Worm (Caenorhabditis elegans) whole organism, L3 larva: ENCODE data around the gene T10C6.15.

ENCODE experiments used
- R02D3.7 ChIP-seq: fragments of 150-350 bp; optimal IDR thresholded peaks from 2 replicates; lab custom pipeline; 2014; ENCODE audit warnings: missing biosample characterization, missing genetic modification characterization
- ZK546.5 ChIP-seq: sonication (generic microtip); optimal IDR thresholded peaks from 2 replicates; lab custom pipeline; 2017; ENCODE audit warnings: missing biosample characterization, missing genetic modification characterization
- aly-2 ChIP-seq: fragments of 150-350 bp; optimal IDR thresholded peaks from 2 replicates; lab custom pipeline; 2014; ENCODE audit warnings: missing biosample characterization, missing genetic modification characterization
- ama-1 ChIP-seq: fragments of 150-350 bp; optimal IDR thresholded peaks from 2 replicates; lab custom pipeline; 2018
- ceh-82 ChIP-seq: fragments of 150-350 bp; optimal IDR thresholded peaks from 2 replicates; lab custom pipeline; 2014; ENCODE audit warnings: missing biosample characterization, missing genetic modification characterization
- ceh-9 ChIP-seq: sonication (generic microtip); optimal IDR thresholded peaks from 2 replicates; lab custom pipeline; 2018; ENCODE audit warnings: missing biosample characterization, missing genetic modification characterization
- egl-27 ChIP-seq: sonication (generic microtip); optimal IDR thresholded peaks from 4 replicates; lab custom pipeline; 2017; ENCODE audit warnings: missing biosample characterization, missing genetic modification reagents, missing genetic modification characterization
- egl-5 ChIP-seq: fragments of 150-350 bp; optimal IDR thresholded peaks from 2 replicates; lab custom pipeline; 2017; ENCODE audit warnings: missing biosample characterization, missing genetic modification reagents, missing genetic modification characterization, inconsistent platforms
- elt-1 ChIP-seq: fragments of 150-350 bp; optimal IDR thresholded peaks from 2 replicates; lab custom pipeline; 2014; ENCODE audit warnings: missing biosample characterization, missing genetic modification characterization
- elt-2 ChIP-seq: sonication (generic microtip); optimal IDR thresholded peaks from 2 replicates; lab custom pipeline; 2016; ENCODE audit warnings: missing genetic modification reagents, mild to moderate bottlenecking, missing genetic modification characterization, missing compliant biosample characterization
- eor-1 ChIP-seq, 2 experiments: fragments of 150-350 bp; optimal IDR thresholded peaks; 2 replicates each; lab custom pipeline; 2014 to 2018; ENCODE audit warnings: missing biosample characterization in 2 of 2, missing genetic modification characterization in 2 of 2
- fkh-2 ChIP-seq: fragments of 150-350 bp; optimal IDR thresholded peaks from 2 replicates; lab custom pipeline; 2014; ENCODE audit warnings: missing biosample characterization, missing genetic modification reagents, missing genetic modification characterization
- hmg-11 ChIP-seq: sonication (generic microtip); optimal IDR thresholded peaks from 2 replicates; lab custom pipeline; 2016; ENCODE audit warnings: missing genetic modification characterization, missing compliant biosample characterization
- jun-1 ChIP-seq: fragments of 150-350 bp; optimal IDR thresholded peaks from 2 replicates; lab custom pipeline; 2014; ENCODE audit warnings: missing biosample characterization, missing genetic modification reagents, missing genetic modification characterization
- lin-39 ChIP-seq: fragments of 150-350 bp; optimal IDR thresholded peaks from 2 replicates; lab custom pipeline; 2018; ENCODE audit warnings: missing biosample characterization, missing genetic modification reagents, missing genetic modification characterization
- mdl-1 ChIP-seq: fragments of 150-350 bp; optimal IDR thresholded peaks from 2 replicates; lab custom pipeline; 2014; ENCODE audit warnings: missing biosample characterization, missing genetic modification characterization
- mml-1 ChIP-seq: fragments of 150-350 bp; sonication (generic microtip); optimal IDR thresholded peaks from 3 replicates; lab custom pipeline; 2014; ENCODE audit warnings: missing biosample characterization, missing genetic modification characterization
- nhr-11 ChIP-seq: fragments of 150-350 bp; optimal IDR thresholded peaks from 2 replicates; lab custom pipeline; 2014; ENCODE audit warnings: missing biosample characterization, missing genetic modification characterization
- nhr-23 ChIP-seq: fragments of 150-350 bp; optimal IDR thresholded peaks from 2 replicates; lab custom pipeline; 2014; ENCODE audit warnings: missing biosample characterization, missing genetic modification reagents, missing genetic modification characterization
- nhr-237 ChIP-seq: fragments of 150-350 bp; optimal IDR thresholded peaks from 2 replicates; lab custom pipeline; 2014; ENCODE audit warnings: missing biosample characterization, missing genetic modification characterization
- nhr-25 ChIP-seq: sonication (generic microtip); optimal IDR thresholded peaks from 2 replicates; lab custom pipeline; 2017; ENCODE audit warnings: missing biosample characterization, missing genetic modification characterization
- nhr-28 ChIP-seq: fragments of 150-350 bp; optimal IDR thresholded peaks from 2 replicates; lab custom pipeline; 2014; ENCODE audit warnings: missing biosample characterization, missing genetic modification characterization
- nhr-43 ChIP-seq: sonication (generic microtip); optimal IDR thresholded peaks from 2 replicates; lab custom pipeline; 2016; ENCODE audit warnings: mild to moderate bottlenecking, missing genetic modification characterization, missing compliant biosample characterization; ENCODE audit not compliant: poor library complexity, severe bottlenecking
- nhr-76 ChIP-seq: fragments of 150-350 bp; sonication (generic microtip); optimal IDR thresholded peaks from 5 replicates; lab custom pipeline; 2014; ENCODE audit warnings: missing biosample characterization, missing genetic modification characterization
- nhr-77 ChIP-seq: fragments of 150-350 bp; optimal IDR thresholded peaks from 2 replicates; lab custom pipeline; 2014; ENCODE audit warnings: missing biosample characterization, missing genetic modification characterization
- pha-4 ChIP-seq: fragments of 150-350 bp; optimal IDR thresholded peaks from 2 replicates; lab custom pipeline; 2014; ENCODE audit warnings: missing biosample characterization, missing genetic modification reagents, missing genetic modification characterization
- pqm-1 ChIP-seq: fragments of 150-350 bp; optimal IDR thresholded peaks from 2 replicates; lab custom pipeline; 2017; ENCODE audit warnings: missing biosample characterization, missing genetic modification characterization, inconsistent platforms
- sea-2 ChIP-seq: fragments of 150-350 bp; sonication (generic microtip); optimal IDR thresholded peaks from 4 replicates; lab custom pipeline; 2014; ENCODE audit warnings: missing biosample characterization, missing genetic modification reagents, missing genetic modification characterization
- skn-1 ChIP-seq: fragments of 150-350 bp; optimal IDR thresholded peaks from 2 replicates; lab custom pipeline; 2014; ENCODE audit warnings: missing biosample characterization, missing genetic modification characterization
- snpc-4 ChIP-seq: fragments of 150-350 bp; optimal IDR thresholded peaks from 2 replicates; lab custom pipeline; 2014; ENCODE audit warnings: missing biosample characterization, missing genetic modification characterization
- unc-62 ChIP-seq: fragments of 150-350 bp; sonication (generic microtip); optimal IDR thresholded peaks from 4 replicates; lab custom pipeline; 2014; ENCODE audit warnings: missing biosample characterization, missing genetic modification reagents, missing genetic modification characterization
- ztf-11 ChIP-seq: fragments of 150-350 bp; optimal IDR thresholded peaks from 2 replicates; lab custom pipeline; 2014; ENCODE audit warnings: missing biosample characterization, missing genetic modification characterization
- ztf-4 ChIP-seq: fragments of 150-350 bp; optimal IDR thresholded peaks from 2 replicates; lab custom pipeline; 2014; ENCODE audit warnings: missing biosample characterization, missing genetic modification characterization

Gene T10C6.15

DNA sequence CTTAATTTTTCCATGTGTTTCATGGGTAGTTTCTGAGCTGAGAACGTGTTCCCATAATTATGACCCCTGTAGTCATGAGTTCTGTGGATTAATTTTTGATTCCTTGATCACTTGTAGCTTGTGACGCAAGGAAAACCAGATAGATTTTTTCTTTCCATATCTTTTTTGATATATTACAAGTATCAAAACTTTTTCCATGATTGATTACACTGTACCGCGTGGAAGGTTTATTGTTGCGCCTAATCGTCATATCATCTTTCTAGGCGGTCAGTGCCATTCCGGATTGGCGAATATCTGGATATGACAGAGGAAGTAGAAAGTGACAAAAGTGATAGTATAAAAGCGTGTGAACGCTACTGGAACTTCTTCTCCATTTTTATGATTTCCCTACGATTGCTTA, 833 bp upstream of the T10C6.15 start, which contains the start of gene ZK285.2:
Gene ZK285.2 (plus strand): TSS at position 301 of the 400 bp plus-strand sequence.
- TF ChIP-seq mdl-1 (no peak), hmg-11 (no peak), nhr-25 (tag; lab: Kevin White, UChicago) (no peak), mml-1 (tag; lab: Kevin White, UChicago) (no peak), ceh-82 (tag; lab: Kevin White, UChicago) (no peak), sea-2 (GFP tag; lab: Kevin White, UChicago) (no peak), ztf-11 (tag; lab: Kevin White, UChicago) (no peak), nhr-77 (tag; lab: Kevin White, UChicago) (no peak), ceh-9 (tag; lab: Kevin White, UChicago) (no peak), snpc-4 (tag; lab: Kevin White, UChicago) (no peak), elt-2 (no peak), nhr-76 (tag; lab: Kevin White, UChicago) (no peak), pha-4 (tag; lab: Kevin White, UChicago) (no peak), nhr-237 (no peak), fkh-2 (no peak), nhr-43 (tag; lab: Kevin White, UChicago) (no peak), lin-39 (tag; lab: Kevin White, UChicago) (no peak), pqm-1 (tag; lab: Kevin White, UChicago) (no peak), eor-1 (tag; optimal IDR thresholded peaks at IDR 0.05; lab: Kevin White, UChicago) (no peak), jun-1 (tag; lab: Kevin White, UChicago) (no peak)

DNA sequence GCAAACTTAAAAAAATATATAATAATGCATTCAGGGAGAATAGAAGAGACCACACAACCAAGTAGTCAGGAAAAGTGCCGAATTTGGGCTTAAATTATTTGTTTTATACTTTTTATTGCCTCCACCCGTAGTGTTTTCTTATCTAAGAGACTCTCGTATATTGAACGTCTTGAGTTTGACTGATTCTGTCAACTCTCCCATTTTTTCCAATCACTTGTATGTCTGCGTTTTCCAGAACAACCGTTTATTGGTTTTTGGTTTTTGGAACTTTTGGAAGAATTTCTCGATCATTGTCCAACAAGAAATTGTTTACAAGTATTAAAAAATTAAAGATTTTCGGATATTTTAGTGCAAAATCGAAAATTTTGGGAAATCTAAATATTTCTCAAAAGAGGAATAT, 2.1 kb downstream of the T10C6.15 start:
- TF ChIP-seq R02D3.7 (tag; lab: Kevin White, UChicago) (no peak), eor-1 (tag; optimal IDR thresholded peaks at IDR 0.05; lab: Kevin White, UChicago) (no peak), nhr-43 (tag; lab: Kevin White, UChicago) (no peak), aly-2 (tag; lab: Kevin White, UChicago) (no peak), elt-2 (peak; percentile 81), nhr-76 (tag; lab: Kevin White, UChicago) (no peak), lin-39 (tag; lab: Kevin White, UChicago) (no peak), snpc-4 (tag; lab: Kevin White, UChicago) (no peak), sea-2 (GFP tag; lab: Kevin White, UChicago) (no peak), pqm-1 (tag; lab: Kevin White, UChicago) (peak; percentile 53), egl-5 (tag; lab: Kevin White, UChicago) (no peak), ZK546.5 (tag; lab: Kevin White, UChicago) (no peak), unc-62 (GFP tag; lab: Kevin White, UChicago) (no peak), nhr-11 (no peak), pha-4 (tag; lab: Kevin White, UChicago) (peak; percentile 28)

DNA sequence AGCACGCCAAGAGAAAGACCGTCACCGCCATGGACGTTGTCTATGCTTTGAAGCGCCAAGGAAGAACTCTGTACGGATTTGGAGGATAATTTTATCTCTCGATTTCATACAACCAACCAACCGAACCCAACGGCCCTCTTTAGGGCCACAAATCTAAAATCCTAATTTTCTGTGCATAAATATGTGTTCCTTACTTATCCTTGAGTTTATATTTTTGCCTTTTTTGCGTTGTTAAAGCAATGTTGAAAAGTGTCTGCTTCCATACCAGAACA, 3.1 kb downstream of the T10C6.15 start:
- TF ChIP-seq aly-2 (tag; lab: Kevin White, UChicago) (no peak), nhr-23 (tag; lab: Kevin White, UChicago) (no peak), egl-27 (no peak), nhr-25 (tag; lab: Kevin White, UChicago) (no peak)

DNA sequence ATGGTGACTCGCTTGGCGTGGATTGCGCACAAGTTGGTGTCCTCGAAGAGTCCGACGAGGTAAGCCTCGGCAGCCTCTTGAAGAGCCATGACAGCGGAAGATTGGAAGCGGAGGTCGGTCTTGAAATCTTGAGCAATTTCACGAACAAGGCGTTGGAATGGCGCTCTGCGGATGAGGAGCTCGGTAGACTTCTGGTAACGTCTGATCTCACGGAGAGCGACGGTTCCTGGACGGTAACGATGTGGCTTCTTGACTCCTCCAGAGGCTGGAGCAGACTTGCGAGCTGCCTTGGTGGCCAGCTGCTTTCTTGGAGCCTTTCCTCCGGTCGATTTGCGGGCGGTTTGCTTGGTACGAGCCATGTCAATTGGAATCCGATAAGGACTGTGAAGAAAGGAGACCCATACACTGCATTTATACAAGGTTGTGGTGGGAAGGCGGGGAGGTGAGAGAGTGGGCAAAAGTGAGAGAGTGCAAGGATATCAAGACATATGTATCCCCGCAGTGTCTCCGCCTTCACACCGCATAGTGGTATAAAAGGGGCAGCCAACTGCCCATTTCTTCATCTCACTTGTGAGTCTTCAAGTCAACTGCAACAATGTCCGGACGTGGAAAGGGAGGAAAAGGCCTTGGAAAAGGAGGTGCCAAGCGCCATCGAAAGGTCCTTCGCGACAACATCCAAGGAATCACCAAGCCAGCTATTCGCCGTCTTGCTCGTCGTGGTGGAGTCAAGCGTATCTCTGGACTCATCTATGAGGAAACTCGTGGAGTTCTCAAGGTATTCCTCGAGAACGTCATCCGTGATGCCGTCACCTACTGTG, 3.6 kb downstream of the T10C6.15 start, which contains the start of the genes his-2 and his-1:
Gene his-2 (minus strand): TSS at position 359 of the 818 bp plus-strand sequence.
Gene his-1 (plus strand): TSS at position 596 of the 818 bp plus-strand sequence.
- TF ChIP-seq nhr-25 (tag; lab: Kevin White, UChicago) = peak; percentile 34

DNA sequence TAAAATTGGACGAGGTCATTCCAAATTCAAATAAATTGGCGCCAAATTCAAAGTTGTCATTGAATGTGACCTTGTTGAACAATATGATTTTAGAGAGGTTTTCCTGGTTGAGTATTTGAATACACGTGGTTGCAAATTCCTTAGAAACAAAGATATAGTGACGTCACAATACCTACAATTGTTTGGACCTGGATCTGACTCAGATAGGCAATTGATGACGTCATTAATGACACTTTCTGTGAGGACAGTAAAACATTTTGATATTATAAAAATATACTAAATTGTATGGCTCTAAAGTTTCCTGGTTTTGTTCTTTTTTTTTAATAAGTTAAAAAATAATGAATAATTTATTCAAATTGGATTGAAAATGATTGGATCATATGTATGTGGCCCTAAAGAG, 4.3 kb downstream of the T10C6.15 start:
- TF ChIP-seq elt-1 (no peak), eor-1 (tag; optimal IDR thresholded peaks at IDR 0.05; lab: Kevin White, UChicago) (no peak), nhr-28 (no peak), skn-1 (tag; lab: Kevin White, UChicago) (no peak), mml-1 (tag; lab: Kevin White, UChicago) (no peak), ztf-4 (tag; lab: Kevin White, UChicago) (no peak), ama-1 (no peak)
